Worm (Caenorhabditis elegans) whole organism, L2 larva: ENCODE measurements around the gene F18G5.6.

Experiments used
- fos-1 ChIP-seq: fragments of 150-350 bp; optimal IDR thresholded peaks from 2 replicates; lab custom pipeline; 2014; ENCODE audit warnings: missing biosample characterization, missing genetic modification characterization
- mdl-1 ChIP-seq, 2 experiments: fragments of 150-350 bp in 1 of 2; sonication (generic microtip) in 1 of 2; optimal IDR thresholded peaks; 2 replicates each; lab custom pipeline; 2017; ENCODE audit warnings: missing biosample characterization in 2 of 2, missing genetic modification characterization in 2 of 2

ce11 chrX:9242123-9242522 lies 22.0 kb downstream of the F18G5.6 start, which contains the start of gene lgc-4:
- TF ChIP-seq mdl-1 (tag; optimal IDR thresholded peaks at IDR 0.05; lab: Kevin White, UChicago) = no peak
- TF ChIP-seq fos-1 (tag; lab: Kevin White, UChicago) = no peak
